Worm (Caenorhabditis elegans) whole organism, L3 larva: ENCODE data around the gene F38B7.3.

Source experiments
- R02D3.7 ChIP-seq: fragments of 150-350 bp; optimal IDR thresholded peaks from 2 replicates; lab custom pipeline; 2014; ENCODE audit warnings: missing biosample characterization, missing genetic modification characterization
- ama-1 ChIP-seq: fragments of 150-350 bp; optimal IDR thresholded peaks from 2 replicates; lab custom pipeline; 2018
- ceh-16 ChIP-seq: sonication (generic microtip); optimal IDR thresholded peaks from 2 replicates; lab custom pipeline; 2017; ENCODE audit warnings: missing biosample characterization, missing genetic modification characterization
- ceh-28 ChIP-seq: fragments of 150-350 bp; optimal IDR thresholded peaks from 2 replicates; lab custom pipeline; 2014; ENCODE audit warnings: missing biosample characterization, missing genetic modification reagents, missing genetic modification characterization
- ceh-9 ChIP-seq: sonication (generic microtip); optimal IDR thresholded peaks from 2 replicates; lab custom pipeline; 2018; ENCODE audit warnings: missing biosample characterization, missing genetic modification characterization
- egl-5 ChIP-seq: fragments of 150-350 bp; optimal IDR thresholded peaks from 2 replicates; lab custom pipeline; 2017; ENCODE audit warnings: missing biosample characterization, missing genetic modification reagents, missing genetic modification characterization, inconsistent platforms
- elt-1 ChIP-seq: fragments of 150-350 bp; optimal IDR thresholded peaks from 2 replicates; lab custom pipeline; 2014; ENCODE audit warnings: missing biosample characterization, missing genetic modification characterization
- elt-2 ChIP-seq: sonication (generic microtip); optimal IDR thresholded peaks from 2 replicates; lab custom pipeline; 2016; ENCODE audit warnings: missing genetic modification reagents, mild to moderate bottlenecking, missing genetic modification characterization, missing compliant biosample characterization
- fkh-10 ChIP-seq: sonication (generic microtip); optimal IDR thresholded peaks from 2 replicates; lab custom pipeline; 2017; ENCODE audit warnings: missing biosample characterization, missing genetic modification reagents, missing genetic modification characterization
- hmg-11 ChIP-seq: sonication (generic microtip); optimal IDR thresholded peaks from 2 replicates; lab custom pipeline; 2016; ENCODE audit warnings: missing genetic modification characterization, missing compliant biosample characterization
- jun-1 ChIP-seq: fragments of 150-350 bp; optimal IDR thresholded peaks from 2 replicates; lab custom pipeline; 2014; ENCODE audit warnings: missing biosample characterization, missing genetic modification reagents, missing genetic modification characterization
- lin-15B ChIP-seq: fragments of 150-350 bp; optimal IDR thresholded peaks from 2 replicates; lab custom pipeline; 2014; ENCODE audit warnings: missing biosample characterization, missing genetic modification characterization
- lin-39 ChIP-seq: fragments of 150-350 bp; optimal IDR thresholded peaks from 2 replicates; lab custom pipeline; 2018; ENCODE audit warnings: missing biosample characterization, missing genetic modification reagents, missing genetic modification characterization
- lsy-12 ChIP-seq: sonication (generic microtip); optimal IDR thresholded peaks from 2 replicates; lab custom pipeline; 2016; ENCODE audit warnings: mild to moderate bottlenecking, missing genetic modification characterization, missing compliant biosample characterization
- mdl-1 ChIP-seq: fragments of 150-350 bp; optimal IDR thresholded peaks from 2 replicates; lab custom pipeline; 2014; ENCODE audit warnings: missing biosample characterization, missing genetic modification characterization
- mml-1 ChIP-seq: fragments of 150-350 bp; sonication (generic microtip); optimal IDR thresholded peaks from 3 replicates; lab custom pipeline; 2014; ENCODE audit warnings: missing biosample characterization, missing genetic modification characterization
- nfya-1 ChIP-seq: sonication (generic microtip); optimal IDR thresholded peaks from 2 replicates; lab custom pipeline; 2017; ENCODE audit warnings: missing genetic modification characterization, mild to moderate bottlenecking, missing compliant biosample characterization, antibody characterized with exemption, moderate library complexity; ENCODE audit not compliant: insufficient read depth
- nhr-12 ChIP-seq: fragments of 150-350 bp; optimal IDR thresholded peaks from 2 replicates; lab custom pipeline; 2014; ENCODE audit warnings: missing biosample characterization, missing genetic modification characterization
- nhr-23 ChIP-seq: fragments of 150-350 bp; optimal IDR thresholded peaks from 2 replicates; lab custom pipeline; 2014; ENCODE audit warnings: missing biosample characterization, missing genetic modification reagents, missing genetic modification characterization
- nhr-25 ChIP-seq: sonication (generic microtip); optimal IDR thresholded peaks from 2 replicates; lab custom pipeline; 2017; ENCODE audit warnings: missing biosample characterization, missing genetic modification characterization
- nhr-43 ChIP-seq: sonication (generic microtip); optimal IDR thresholded peaks from 2 replicates; lab custom pipeline; 2016; ENCODE audit warnings: mild to moderate bottlenecking, missing genetic modification characterization, missing compliant biosample characterization; ENCODE audit not compliant: poor library complexity, severe bottlenecking
- pha-4 ChIP-seq: fragments of 150-350 bp; optimal IDR thresholded peaks from 2 replicates; lab custom pipeline; 2014; ENCODE audit warnings: missing biosample characterization, missing genetic modification reagents, missing genetic modification characterization
- pqm-1 ChIP-seq: fragments of 150-350 bp; optimal IDR thresholded peaks from 2 replicates; lab custom pipeline; 2017; ENCODE audit warnings: missing biosample characterization, missing genetic modification characterization, inconsistent platforms
- snpc-4 ChIP-seq: fragments of 150-350 bp; optimal IDR thresholded peaks from 2 replicates; lab custom pipeline; 2014; ENCODE audit warnings: missing biosample characterization, missing genetic modification characterization
- tbx-2 ChIP-seq: sonication (generic microtip); optimal IDR thresholded peaks from 2 replicates; lab custom pipeline; 2016; ENCODE audit warnings: mild to moderate bottlenecking, missing genetic modification characterization, missing compliant biosample characterization
- unc-62 ChIP-seq: fragments of 150-350 bp; sonication (generic microtip); optimal IDR thresholded peaks from 4 replicates; lab custom pipeline; 2014; ENCODE audit warnings: missing biosample characterization, missing genetic modification reagents, missing genetic modification characterization

Gene F38B7.3

ce11 chrV:11499786-11500185, 49.1 kb upstream of the F38B7.3 start:
- no peak for TF ChIP-seq pqm-1
- no peak for TF ChIP-seq ceh-28 (tag; lab: Kevin White, UChicago)
- TF ChIP-seq ceh-16 (tag; lab: Kevin White, UChicago): no peak
- no peak for TF ChIP-seq mml-1 (tag; lab: Kevin White, UChicago)
- TF ChIP-seq, all 47 proteins: peak for 0

ce11 chrV:11500980-11501379, 47.9 kb upstream of the F38B7.3 start:
- TF ChIP-seq elt-2 (tag; lab: Kevin White, UChicago) (peak; percentile 25), ama-1 (no peak)

- TF ChIP-seq nhr-43 (tag; lab: Kevin White, UChicago) (peak; percentile 24), nhr-23 (tag; lab: Kevin White, UChicago) (no peak), nfya-1 (tag; lab: Kevin White, UChicago) (peak; percentile 100), lin-15B (tag; lab: Kevin White, UChicago) (peak; percentile 27)
Measured at ce11 chrV:11503081-11503751, 45.7 kb upstream of the F38B7.3 start, which contains the start of gene C55A6.12. Gene C55A6.12 (minus strand): TSS chrV:11503131.

ce11 chrV:11504853-11505397, 44.0 kb upstream of the F38B7.3 start, which contains the start of the genes C55A6.1 and C55A6.10:
Gene C55A6.1 (minus strand): TSS chrV:11504968.
Gene C55A6.10 (plus strand): TSS chrV:11505347.
- TF ChIP-seq nhr-23 (tag; lab: Kevin White, UChicago) (peak; percentile 61), nhr-25 (tag; lab: Kevin White, UChicago) (peak; percentile 47), fkh-10 (peak; percentile 16), nfya-1 (tag; lab: Kevin White, UChicago) (peak; percentile 83), lin-15B (tag; lab: Kevin White, UChicago) (peak; percentile 46), pha-4 (tag; lab: Kevin White, UChicago) (peak; percentile 66), tbx-2 (peak; percentile 36), jun-1 (tag; lab: Kevin White, UChicago) (peak; percentile 44), elt-2 (tag; lab: Kevin White, UChicago) (peak; percentile 40), pqm-1 (peak; percentile 20), elt-1 (tag; lab: Kevin White, UChicago) (peak; percentile 13), hmg-11 (tag; lab: Kevin White, UChicago) (peak; percentile 68), lsy-12 (tag; lab: Kevin White, UChicago) (peak; percentile 49), ceh-28 (tag; lab: Kevin White, UChicago) (peak; percentile 61), lin-39 (peak; percentile 22), R02D3.7 (tag; lab: Kevin White, UChicago) (peak; percentile 44), nhr-43 (tag; lab: Kevin White, UChicago) (peak; percentile 70), snpc-4 (tag; lab: Kevin White, UChicago) (peak; percentile 20)
- TF ChIP-seq, all 47 proteins: peak for 18; not testable (repeated sequence) for 29

ce11 chrV:11506347-11506746, 42.6 kb upstream of the F38B7.3 start:
- TF ChIP-seq egl-5 (tag; lab: Kevin White, UChicago) (peak; percentile 48), ceh-28 (tag; lab: Kevin White, UChicago) (no peak), nhr-12 (tag; lab: Kevin White, UChicago) (no peak), nhr-25 (tag; lab: Kevin White, UChicago) (no peak), nfya-1 (tag; lab: Kevin White, UChicago) (peak; percentile 18), jun-1 (tag; lab: Kevin White, UChicago) (no peak), pha-4 (tag; lab: Kevin White, UChicago) (peak; percentile 84), elt-1 (tag; lab: Kevin White, UChicago) (no peak), ceh-9 (tag; lab: Kevin White, UChicago) (no peak)
- TF ChIP-seq, all 47 proteins: peak for 3

ce11 chrV:11508773-11509172, 40.1 kb upstream of the F38B7.3 start, which contains the start of gene ttll-5:
Gene ttll-5 (plus strand): TSS chrV:11509060.
- TF ChIP-seq pqm-1: no peak
- no peak for TF ChIP-seq mdl-1 (tag; lab: Kevin White, UChicago)
- no peak for TF ChIP-seq lsy-12 (tag; lab: Kevin White, UChicago)
- peak; percentile 83 for TF ChIP-seq nhr-25 (tag; lab: Kevin White, UChicago)
- no peak for TF ChIP-seq nhr-43 (tag; lab: Kevin White, UChicago)
- no peak for TF ChIP-seq unc-62 (GFP tag; lab: Kevin White, UChicago)
- TF ChIP-seq lin-15B (tag; lab: Kevin White, UChicago): no peak
- no peak for TF ChIP-seq tbx-2
- no peak for TF ChIP-seq ama-1
